Fruit fly (Drosophila melanogaster) whole organism, embryonic: ENCODE measurements around the gene ath.

Source experiments
- Atf3 ChIP-seq: fragments of 200-800 bp; sonication (Bioruptor generic); optimal IDR thresholded peaks from 3 replicates; lab custom pipeline; 2016; ENCODE audit warnings: missing biosample characterization, missing genetic modification characterization
- BEAF-32 ChIP-seq: fragments of 200-800 bp; sonication (Bioruptor generic); optimal IDR thresholded peaks from 3 replicates; lab custom pipeline; 2017; ENCODE audit warnings: missing biosample characterization, missing genetic modification characterization, mild to moderate bottlenecking, moderate library complexity, missing genetic modification reagents
- CG10431 ChIP-seq: fragments of 200-800 bp; sonication (Bioruptor generic); optimal IDR thresholded peaks from 3 replicates; lab custom pipeline; 2018; ENCODE audit warnings: missing biosample characterization, mild to moderate bottlenecking, missing genetic modification characterization
- CG10979 ChIP-seq: fragments of 200-800 bp; sonication (Bioruptor generic); optimal IDR thresholded peaks from 2 replicates; lab custom pipeline; 2018; ENCODE audit warnings: missing biosample characterization, mild to moderate bottlenecking, missing genetic modification characterization, moderate library complexity
- CG12071 ChIP-seq: fragments of 200-800 bp; sonication (Bioruptor generic); optimal IDR thresholded peaks from 3 replicates; lab custom pipeline; 2018; ENCODE audit warnings: missing biosample characterization, mild to moderate bottlenecking, missing genetic modification characterization
- CG12769 ChIP-seq: fragments of 200-800 bp; sonication (Bioruptor generic); optimal IDR thresholded peaks from 2 replicates; lab custom pipeline; 2019; ENCODE audit warnings: missing biosample characterization, mild to moderate bottlenecking, missing genetic modification characterization, moderate library complexity
- CG13424 ChIP-seq: fragments of 200-800 bp; sonication (Bioruptor generic); optimal IDR thresholded peaks from 2 replicates; lab custom pipeline; 2019; ENCODE audit warnings: missing biosample characterization, mild to moderate bottlenecking, missing genetic modification characterization, moderate library complexity
- CG13894 ChIP-seq: fragments of 200-800 bp; sonication (Bioruptor generic); optimal IDR thresholded peaks from 3 replicates; lab custom pipeline; 2018; ENCODE audit warnings: missing biosample characterization, mild to moderate bottlenecking, missing genetic modification characterization, moderate library complexity
- CG14441 ChIP-seq: fragments of 200-800 bp; sonication (Bioruptor generic); IDR thresholded peaks from 2 replicates; pipeline ENCODE4 v1.3.6; 2022; ENCODE audit warnings: missing biosample characterization, missing genetic modification characterization
- CG15073 ChIP-seq: fragments of 200-800 bp; sonication (Bioruptor generic); optimal IDR thresholded peaks from 2 replicates; lab custom pipeline; 2016; ENCODE audit warnings: missing biosample characterization, missing genetic modification characterization
- CG1603 ChIP-seq: fragments of 200-800 bp; sonication (Bioruptor generic); optimal IDR thresholded peaks from 2 replicates; lab custom pipeline; 2019; ENCODE audit warnings: missing biosample characterization, mild to moderate bottlenecking, missing genetic modification characterization, moderate library complexity
- CG1647 ChIP-seq: fragments of 200-800 bp; sonication (Bioruptor generic); optimal IDR thresholded peaks from 3 replicates; lab custom pipeline; 2016; ENCODE audit warnings: missing biosample characterization, missing genetic modification characterization
- CG18011 ChIP-seq: fragments of 200-800 bp; sonication (Bioruptor generic); optimal IDR thresholded peaks from 2 replicates; lab custom pipeline; 2017; ENCODE audit warnings: missing biosample characterization, missing genetic modification characterization, mild to moderate bottlenecking, moderate library complexity, missing genotype
- CG18476 ChIP-seq: fragments of 200-800 bp; sonication (Bioruptor generic); optimal IDR thresholded peaks from 2 replicates; lab custom pipeline; 2016; ENCODE audit warnings: missing biosample characterization, mild to moderate bottlenecking, missing genetic modification characterization
- CG33213 ChIP-seq: fragments of 200-800 bp; sonication (Bioruptor generic); optimal IDR thresholded peaks from 3 replicates; lab custom pipeline; 2016; ENCODE audit warnings: missing biosample characterization, missing genetic modification characterization
- CG3995 ChIP-seq: fragments of 200-800 bp; sonication (Bioruptor generic); optimal IDR thresholded peaks from 3 replicates; lab custom pipeline; 2016; ENCODE audit warnings: missing biosample characterization, missing genetic modification characterization
- CG4707 ChIP-seq: fragments of 200-800 bp; sonication (Bioruptor generic); optimal IDR thresholded peaks from 2 replicates; lab custom pipeline; 2018; ENCODE audit warnings: missing biosample characterization, mild to moderate bottlenecking, missing genetic modification characterization, moderate library complexity
- CG7786 ChIP-seq: fragments of 200-800 bp; sonication (Bioruptor generic); optimal IDR thresholded peaks from 2 replicates; lab custom pipeline; 2016; ENCODE audit warnings: missing biosample characterization, missing genetic modification characterization
- CG8089 ChIP-seq: fragments of 200-800 bp; sonication (Bioruptor generic); optimal IDR thresholded peaks from 3 replicates; lab custom pipeline; 2016; ENCODE audit warnings: missing biosample characterization, missing genetic modification characterization
- CG8924 ChIP-seq: fragments of 200-800 bp; optimal IDR thresholded peaks from 3 replicates; lab custom pipeline; 2019; ENCODE audit warnings: missing biosample characterization, mild to moderate bottlenecking, missing genetic modification characterization, moderate library complexity
- CkIIα-i1 ChIP-seq: fragments of 200-800 bp; sonication (Bioruptor generic); IDR thresholded peaks from 2 replicates; pipeline ENCODE4 v1.3.6; 2022; ENCODE audit warnings: missing biosample characterization, missing genetic modification characterization
- Dip3 ChIP-seq: fragments of 200-800 bp; sonication (Bioruptor generic); optimal IDR thresholded peaks from 3 replicates; lab custom pipeline; 2016; ENCODE audit warnings: missing biosample characterization, missing genetic modification characterization
- Dp ChIP-seq: fragments of 200-800 bp; sonication (Bioruptor generic); optimal IDR thresholded peaks from 2 replicates; lab custom pipeline; 2018; ENCODE audit warnings: missing biosample characterization, mild to moderate bottlenecking, missing genetic modification characterization, moderate library complexity
- E2f1 ChIP-seq: fragments of 200-800 bp; sonication (Bioruptor generic); IDR thresholded peaks from 2 replicates; pipeline ENCODE4 v1.3.6; 2022; ENCODE audit warnings: missing biosample characterization, missing genetic modification characterization
- Ets97D ChIP-seq: fragments of 200-800 bp; sonication (Bioruptor generic); optimal IDR thresholded peaks from 3 replicates; lab custom pipeline; 2016; ENCODE audit warnings: missing biosample characterization, missing genetic modification characterization
- HLH4C ChIP-seq: fragments of 200-800 bp; sonication (Bioruptor generic); IDR thresholded peaks from 3 replicates; pipeline ENCODE4 v1.3.6; 2022; ENCODE audit warnings: missing biosample characterization, missing genetic modification characterization; ENCODE audit not compliant: partially characterized antibody
- NC2β ChIP-seq: fragments of 200-800 bp; sonication (Bioruptor generic); optimal IDR thresholded peaks from 2 replicates; lab custom pipeline; 2016; ENCODE audit warnings: missing biosample characterization, missing genetic modification characterization
- Nf-YC ChIP-seq: fragments of 200-800 bp; optimal IDR thresholded peaks from 3 replicates; lab custom pipeline; 2019; ENCODE audit warnings: missing biosample characterization, mild to moderate bottlenecking, missing genetic modification characterization, moderate library complexity
- Oli ChIP-seq: fragments of 200-800 bp; sonication (Bioruptor generic); optimal IDR thresholded peaks from 2 replicates; lab custom pipeline; 2018; ENCODE audit warnings: missing biosample characterization, mild to moderate bottlenecking, missing genetic modification characterization, moderate library complexity
- PHDP ChIP-seq: fragments of 200-800 bp; sonication (Bioruptor generic); optimal IDR thresholded peaks from 3 replicates; lab custom pipeline; 2018; ENCODE audit warnings: missing biosample characterization, mild to moderate bottlenecking, missing genetic modification characterization, moderate library complexity
- Ssrp ChIP-seq: fragments of 200-800 bp; sonication (Bioruptor generic); optimal IDR thresholded peaks from 2 replicates; lab custom pipeline; 2018; ENCODE audit warnings: missing biosample characterization, mild to moderate bottlenecking, missing genetic modification characterization, moderate library complexity
- Xbp1 ChIP-seq: fragments of 200-800 bp; sonication (Bioruptor generic); optimal IDR thresholded peaks from 3 replicates; lab custom pipeline; 2016; ENCODE audit warnings: missing biosample characterization, mild to moderate bottlenecking, missing genetic modification characterization
- bab2 ChIP-seq: fragments of 200-800 bp; sonication (Bioruptor generic); optimal IDR thresholded peaks from 2 replicates; lab custom pipeline; 2016; ENCODE audit warnings: missing biosample characterization, missing genetic modification characterization
- cas ChIP-seq: fragments of 200-800 bp; sonication (Bioruptor generic); IDR thresholded peaks from 2 replicates; pipeline ENCODE4 v1.3.6; 2022; ENCODE audit warnings: missing biosample characterization, missing genetic modification characterization
- cato ChIP-seq: fragments of 200-800 bp; sonication (Bioruptor generic); optimal IDR thresholded peaks from 2 replicates; lab custom pipeline; 2016; ENCODE audit warnings: missing biosample characterization, missing genetic modification characterization, borderline replicate concordance
- dmrt11E ChIP-seq: fragments of 200-800 bp; sonication (Bioruptor generic); optimal IDR thresholded peaks from 3 replicates; lab custom pipeline; 2018; ENCODE audit warnings: missing biosample characterization, mild to moderate bottlenecking, missing genetic modification characterization, moderate library complexity
- en ChIP-seq: fragments of 200-800 bp; sonication (Bioruptor generic); optimal IDR thresholded peaks from 2 replicates; lab custom pipeline; 2016; ENCODE audit warnings: missing biosample characterization, missing genetic modification characterization
- gro ChIP-seq: fragments of 200-800 bp; sonication (Bioruptor generic); optimal IDR thresholded peaks from 2 replicates; lab custom pipeline; 2016; ENCODE audit warnings: missing biosample characterization, missing genetic modification characterization
- hb ChIP-seq: fragments of 200-800 bp; sonication (Bioruptor generic); IDR thresholded peaks from 3 replicates; pipeline ENCODE4 v1.3.6; 2022; ENCODE audit warnings: missing biosample characterization, missing genetic modification characterization; ENCODE audit not compliant: partially characterized antibody
- hkb ChIP-seq, 2 experiments: fragments of 200-800 bp in 1 of 2; fragments of >200 bp in 1 of 2; sonication (Bioruptor generic) in 1 of 2; IDR thresholded peaks in 1 of 2; optimal IDR thresholded peaks in 1 of 2; 2 replicates each; pipeline versions ENCODE4 v1.3.6 to Lab custom; 2017 to 2022; ENCODE audit warnings: missing biosample characterization in 1 of 2, missing genetic modification characterization in 1 of 2
- ind ChIP-seq: fragments of 200-800 bp; sonication (Bioruptor generic); optimal IDR thresholded peaks from 3 replicates; lab custom pipeline; 2016; ENCODE audit warnings: missing biosample characterization, missing genetic modification characterization
- lov ChIP-seq, 2 experiments: fragments of 200-800 bp in 1 of 2; fragments of >200 bp in 1 of 2; sonication (Bioruptor generic) in 1 of 2; IDR thresholded peaks in 1 of 2; optimal IDR thresholded peaks in 1 of 2; 2 replicates in 1 of 2; 3 replicates in 1 of 2; pipeline versions ENCODE4 v1.3.6 to Lab custom; 2017 to 2022; ENCODE audit warnings: missing biosample characterization in 1 of 2, missing genetic modification characterization in 1 of 2
- maf-S ChIP-seq: fragments of 200-800 bp; sonication (Bioruptor generic); optimal IDR thresholded peaks from 2 replicates; lab custom pipeline; 2016; ENCODE audit warnings: missing biosample characterization, missing genetic modification characterization
- nau ChIP-seq: fragments of 200-800 bp; sonication (Bioruptor generic); optimal IDR thresholded peaks from 3 replicates; lab custom pipeline; 2017; ENCODE audit warnings: missing biosample characterization, mild to moderate bottlenecking, missing genetic modification characterization, missing genetic modification reagents
- nerfin-2 ChIP-seq: fragments of 200-800 bp; sonication (Bioruptor generic); IDR thresholded peaks from 2 replicates; pipeline ENCODE4 v1.3.6; 2022; ENCODE audit warnings: missing biosample characterization, missing genetic modification characterization; ENCODE audit not compliant: partially characterized antibody
- pfk ChIP-seq: fragments of 200-800 bp; sonication (Bioruptor generic); optimal IDR thresholded peaks from 2 replicates; lab custom pipeline; 2018; ENCODE audit warnings: missing biosample characterization, mild to moderate bottlenecking, missing genetic modification characterization, moderate library complexity
- shn ChIP-seq: fragments of 200-800 bp; sonication (Bioruptor generic); optimal IDR thresholded peaks from 3 replicates; lab custom pipeline; 2016; ENCODE audit warnings: missing biosample characterization, missing genetic modification characterization

Gene ath

DNA sequence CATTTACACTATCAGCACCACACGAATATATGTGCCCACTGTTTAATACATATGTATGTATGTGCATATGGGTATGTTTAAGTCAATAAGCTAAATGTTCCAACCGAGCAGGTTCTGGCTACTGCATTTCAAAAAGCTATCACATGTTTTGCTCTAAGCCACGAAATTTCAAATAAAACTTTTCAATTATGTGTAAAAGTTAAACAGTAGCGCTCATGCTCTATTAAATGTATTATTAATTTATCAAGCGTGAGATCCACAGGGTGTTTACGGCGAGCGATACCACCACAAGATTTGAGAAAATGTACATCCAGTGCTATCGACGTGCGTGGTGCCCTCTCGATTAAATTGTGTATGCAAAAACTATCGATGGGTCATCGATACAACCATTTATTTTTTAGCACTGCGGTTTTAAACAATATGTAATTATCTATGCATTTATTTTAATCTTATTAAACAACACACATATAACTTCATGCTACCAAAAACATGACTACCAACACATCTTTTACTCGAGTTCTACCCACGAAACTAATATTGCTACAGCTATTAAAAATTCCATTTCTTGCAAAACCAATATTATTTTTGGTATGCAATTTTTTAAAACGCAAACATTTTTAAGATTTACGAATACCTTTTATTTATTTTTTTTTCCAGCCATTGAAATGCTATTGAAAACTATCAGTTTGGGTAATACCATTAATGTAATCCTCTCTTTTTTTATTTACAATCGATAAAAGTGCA, 50.0 kb downstream of the ath start, which contains the start of gene Pten (continued):
- TF ChIP-seq CG14441 (GFP tag; lab: Robert Waterston, UW) (no peak), Ets97D (GFP tag; lab: Kevin White, UChicago) (peak; percentile 69), CG33213 (peak; percentile 57), CG18011 (GFP tag; lab: Kevin White, UChicago) (no peak), Xbp1 (GFP tag; lab: Kevin White, UChicago) (peak; percentile 56), CG13894 (tag; lab: Kevin White, UChicago) (no peak), Oli (tag; lab: Kevin White, UChicago) (no peak), nerfin-2 (GFP tag; lab: Robert Waterston, UW) (peak; percentile 89), Atf3 (peak; percentile 68), en (GFP tag; lab: Kevin White, UChicago) (peak; percentile 51), shn (GFP tag; lab: Kevin White, UChicago) (peak; percentile 5), CG18476 (GFP tag; lab: Kevin White, UChicago) (peak; percentile 68), pfk (GFP tag; lab: Kevin White, UChicago) (peak; percentile 61), E2f1 (GFP tag; lab: Robert Waterston, UW) (no peak), CkIIα-i1 (GFP tag; lab: Robert Waterston, UW) (no peak), CG15073 (no peak), CG1603 (tag; lab: Kevin White, UChicago) (peak; percentile 80), CG10979 (tag; lab: Kevin White, UChicago) (peak; percentile 63), dmrt11E (tag; lab: Kevin White, UChicago) (peak; percentile 68), maf-S (GFP tag; lab: Kevin White, UChicago) (peak; percentile 64), CG12071 (no peak), cas (no peak), Nf-YC (tag; lab: Kevin White, UChicago) (peak; percentile 54), Ssrp (tag; lab: Kevin White, UChicago) (peak; percentile 71), hkb (optimal IDR thresholded peaks at IDR 0.05; lab: Kevin White, UChicago) (no peak), hkb (GFP tag; IDR thresholded peaks at IDR 0.05; lab: Robert Waterston, UW) (peak; percentile 59; the same call in 1 of the 2 replicates), CG7786 (GFP tag; lab: Kevin White, UChicago) (peak; percentile 48), nau (GFP tag; lab: Kevin White, UChicago) (no peak), BEAF-32 (peak; percentile 88), bab2 (GFP tag; lab: Kevin White, UChicago) (peak; percentile 61), cato (GFP tag; lab: Kevin White, UChicago) (peak; percentile 67), CG12769 (tag; lab: Kevin White, UChicago) (no peak), HLH4C (peak; percentile 94), NC2β (peak; percentile 57), hb (GFP tag; lab: Robert Waterston, UW) (peak; percentile 87; the same call in 2 of the 3 replicates), CG8924 (tag; lab: Kevin White, UChicago) (peak; percentile 80), CG4707 (peak; percentile 61), CG13424 (tag; lab: Kevin White, UChicago) (peak; percentile 56), Dp (GFP tag; lab: Kevin White, UChicago) (peak; percentile 28), CG10431 (GFP tag; lab: Kevin White, UChicago) (peak; percentile 26), gro (GFP tag; lab: Kevin White, UChicago) (peak; percentile 59), Dip3 (GFP tag; lab: Kevin White, UChicago) (peak; percentile 58), PHDP (tag; lab: Kevin White, UChicago) (peak; percentile 49), CG3995 (GFP tag; lab: Kevin White, UChicago) (peak; percentile 5), CG8089 (GFP tag; lab: Kevin White, UChicago) (peak; percentile 10), CG1647 (GFP tag; lab: Kevin White, UChicago) (peak; percentile 38), ind (GFP tag; lab: Kevin White, UChicago) (peak; percentile 71), lov (optimal IDR thresholded peaks at IDR 0.05; lab: Kevin White, UChicago) (no peak), lov (GFP tag; IDR thresholded peaks at IDR 0.05; lab: Robert Waterston, UW) (no peak)
